Fruit fly (Drosophila melanogaster) whole organism, embryonic: ENCODE measurements around the gene TotB.
A peak's percentile ranks its signal among the peaks of the same experiment; 100 is the strongest.

Experiments
- Aef1 ChIP-seq: fragments of 200-800 bp; sonication (Bioruptor generic); IDR thresholded peaks from 3 replicates; pipeline ENCODE4 v1.3.6; 2022; ENCODE audit warnings: missing biosample characterization, missing genetic modification characterization
- B-H1 ChIP-seq: fragments of 200-800 bp; sonication (Bioruptor generic); IDR thresholded peaks from 3 replicates; pipeline ENCODE4 v1.3.6; 2022; ENCODE audit warnings: missing biosample characterization, missing genetic modification characterization
- CG13296 ChIP-seq: fragments of 200-800 bp; sonication (Bioruptor generic); optimal IDR thresholded peaks from 3 replicates; lab custom pipeline; 2018; ENCODE audit warnings: missing biosample characterization, mild to moderate bottlenecking, missing genetic modification characterization
- CG15073 ChIP-seq: fragments of 200-800 bp; sonication (Bioruptor generic); optimal IDR thresholded peaks from 2 replicates; lab custom pipeline; 2016; ENCODE audit warnings: missing biosample characterization, missing genetic modification characterization
- CG1647 ChIP-seq: fragments of 200-800 bp; sonication (Bioruptor generic); optimal IDR thresholded peaks from 3 replicates; lab custom pipeline; 2016; ENCODE audit warnings: missing biosample characterization, missing genetic modification characterization
- CG2129 ChIP-seq: fragments of 200-800 bp; sonication (Bioruptor generic); IDR thresholded peaks from 2 replicates; pipeline ENCODE4 v1.3.6; 2022; ENCODE audit warnings: missing biosample characterization, missing genetic modification characterization; ENCODE audit not compliant: partially characterized antibody
- CG2199 ChIP-seq: fragments of 200-800 bp; sonication (Bioruptor generic); IDR thresholded peaks from 3 replicates; pipeline ENCODE4 v1.3.6; 2022; ENCODE audit warnings: missing biosample characterization, missing genetic modification characterization
- CG4360 ChIP-seq: fragments of 200-800 bp; sonication (Bioruptor generic); IDR thresholded peaks from 2 replicates; pipeline ENCODE4 v1.3.6; 2022; ENCODE audit warnings: missing biosample characterization, missing genetic modification characterization
- CG4617 ChIP-seq: fragments of 200-800 bp; sonication (Bioruptor generic); optimal IDR thresholded peaks from 3 replicates; lab custom pipeline; 2016; ENCODE audit warnings: missing biosample characterization, missing genetic modification characterization, borderline replicate concordance
- CG4707 ChIP-seq: fragments of 200-800 bp; sonication (Bioruptor generic); optimal IDR thresholded peaks from 2 replicates; lab custom pipeline; 2018; ENCODE audit warnings: missing biosample characterization, mild to moderate bottlenecking, missing genetic modification characterization, moderate library complexity
- CG4820 ChIP-seq: fragments of 200-800 bp; sonication (Bioruptor generic); optimal IDR thresholded peaks from 3 replicates; lab custom pipeline; 2016; ENCODE audit warnings: missing biosample characterization, missing genetic modification characterization
- CG6175 ChIP-seq: fragments of 200-800 bp; sonication (Bioruptor generic); IDR thresholded peaks from 3 replicates; pipeline ENCODE4 v1.3.6; 2022; ENCODE audit warnings: missing biosample characterization, missing genetic modification characterization
- CG6272 ChIP-seq: fragments of 200-800 bp; sonication (Bioruptor generic); IDR thresholded peaks from 2 replicates; pipeline ENCODE4 v1.3.6; 2022; ENCODE audit warnings: missing biosample characterization, missing genetic modification characterization
- CG7786 ChIP-seq: fragments of 200-800 bp; sonication (Bioruptor generic); optimal IDR thresholded peaks from 2 replicates; lab custom pipeline; 2016; ENCODE audit warnings: missing biosample characterization, missing genetic modification characterization
- CG8089 ChIP-seq: fragments of 200-800 bp; sonication (Bioruptor generic); optimal IDR thresholded peaks from 3 replicates; lab custom pipeline; 2016; ENCODE audit warnings: missing biosample characterization, missing genetic modification characterization
- CG9609 ChIP-seq: fragments of 200-800 bp; sonication (Bioruptor generic); optimal IDR thresholded peaks from 3 replicates; lab custom pipeline; 2016; ENCODE audit warnings: missing biosample characterization, missing genetic modification characterization
- CG9932 ChIP-seq: fragments of 200-800 bp; sonication (Bioruptor generic); IDR thresholded peaks from 2 replicates; pipeline ENCODE4 v1.3.6; 2022; ENCODE audit warnings: missing biosample characterization, missing genetic modification characterization
- Camta ChIP-seq: fragments of 200-800 bp; sonication (Bioruptor generic); optimal IDR thresholded peaks from 2 replicates; lab custom pipeline; 2016; ENCODE audit warnings: missing biosample characterization, missing genetic modification characterization
- Deaf1 ChIP-seq: fragments of 200-800 bp; optimal IDR thresholded peaks from 3 replicates; lab custom pipeline; 2019; ENCODE audit warnings: missing biosample characterization, mild to moderate bottlenecking, missing genetic modification characterization, moderate library complexity
- Dip3 ChIP-seq: fragments of 200-800 bp; sonication (Bioruptor generic); optimal IDR thresholded peaks from 3 replicates; lab custom pipeline; 2016; ENCODE audit warnings: missing biosample characterization, missing genetic modification characterization
- Dll ChIP-seq: fragments of 200-800 bp; sonication (Bioruptor generic); IDR thresholded peaks from 4 replicates; pipeline ENCODE4 v1.3.6; 2022; ENCODE audit warnings: missing biosample characterization, missing genetic modification characterization; ENCODE audit not compliant: partially characterized antibody
- Drgx ChIP-seq: fragments of 200-800 bp; sonication (Bioruptor generic); IDR thresholded peaks from 2 replicates; pipeline ENCODE4 v1.3.6; 2022; ENCODE audit warnings: missing biosample characterization, missing genetic modification characterization
- E2f2 ChIP-seq: fragments of 200-800 bp; sonication (Bioruptor generic); IDR thresholded peaks from 2 replicates; pipeline ENCODE4 v1.3.6; 2022; ENCODE audit warnings: missing biosample characterization, missing genetic modification characterization
- Eip74EF ChIP-seq, 2 experiments: fragments of 200-800 bp in 1 of 2; fragments of >200 bp in 1 of 2; sonication (Bioruptor generic) in 1 of 2; optimal IDR thresholded peaks; 2 replicates each; lab custom pipeline; 2017 to 2019; ENCODE audit warnings: missing biosample characterization in 2 of 2, missing genetic modification characterization in 2 of 2, mild to moderate bottlenecking in 1 of 2, moderate library complexity in 1 of 2
- Elba2 ChIP-seq: fragments of 200-800 bp; sonication (Bioruptor generic); optimal IDR thresholded peaks from 3 replicates; lab custom pipeline; 2016; ENCODE audit warnings: missing biosample characterization, missing genetic modification characterization
- Hr39 ChIP-seq: fragments of >200 bp; optimal IDR thresholded peaks from 2 replicates; lab custom pipeline; 2017
- Hr78 ChIP-seq, 2 experiments: fragments of 200-800 bp in 1 of 2; fragments of >200 bp in 1 of 2; sonication (Bioruptor generic) in 1 of 2; optimal IDR thresholded peaks; 2 replicates each; lab custom pipeline; 2017 to 2019; ENCODE audit warnings: missing biosample characterization in 2 of 2, missing genetic modification characterization in 2 of 2, mild to moderate bottlenecking in 1 of 2, moderate library complexity in 1 of 2
- Jarid2 ChIP-seq: fragments of 200-800 bp; sonication (Bioruptor generic); optimal IDR thresholded peaks from 3 replicates; lab custom pipeline; 2017; ENCODE audit warnings: mild to moderate bottlenecking, missing biosample characterization, missing genetic modification reagents, missing genetic modification characterization
- Lim3 ChIP-seq: fragments of 200-800 bp; sonication (Bioruptor generic); IDR thresholded peaks from 2 replicates; pipeline ENCODE4 v1.3.6; 2022; ENCODE audit warnings: missing biosample characterization, missing genetic modification characterization
- MBD-R2 ChIP-seq: fragments of 200-800 bp; sonication (Bioruptor generic); IDR thresholded peaks from 2 replicates; pipeline ENCODE4 v1.3.6; 2022; ENCODE audit warnings: missing biosample characterization, missing genetic modification characterization
- Mad ChIP-seq: fragments of 200-800 bp; sonication (Bioruptor generic); optimal IDR thresholded peaks from 2 replicates; lab custom pipeline; 2016; ENCODE audit warnings: missing biosample characterization, missing genetic modification characterization
- Scr ChIP-seq: fragments of 200-800 bp; sonication (Bioruptor generic); IDR thresholded peaks from 2 replicates; pipeline ENCODE4 v1.3.6; 2022; ENCODE audit warnings: missing biosample characterization, missing genetic modification characterization; ENCODE audit not compliant: partially characterized antibody
- Stat92E ChIP-seq, 3 experiments: fragments of >200 bp in 2 of 3; fragments of 200-800 bp in 1 of 3; sonication (Bioruptor generic) in 1 of 3; optimal IDR thresholded peaks; 2 replicates each; lab custom pipeline; 2017 to 2019; ENCODE audit warnings: missing biosample characterization in 3 of 3, missing genetic modification characterization in 3 of 3, mild to moderate bottlenecking in 1 of 3, moderate library complexity in 1 of 3
- br ChIP-seq: fragments of >200 bp; optimal IDR thresholded peaks from 2 replicates; lab custom pipeline; 2017
- btn ChIP-seq: fragments of 200-800 bp; sonication (Bioruptor generic); optimal IDR thresholded peaks from 2 replicates; lab custom pipeline; 2016; ENCODE audit warnings: missing biosample characterization, missing genetic modification characterization
- cas ChIP-seq: fragments of 200-800 bp; sonication (Bioruptor generic); IDR thresholded peaks from 2 replicates; pipeline ENCODE4 v1.3.6; 2022; ENCODE audit warnings: missing biosample characterization, missing genetic modification characterization
- crol ChIP-seq: fragments of 200-800 bp; sonication (Bioruptor generic); IDR thresholded peaks from 2 replicates; pipeline ENCODE4 v1.3.6; 2022; ENCODE audit warnings: missing biosample characterization, missing genetic modification characterization
- da ChIP-seq: fragments of 200-800 bp; sonication (Bioruptor generic); optimal IDR thresholded peaks from 2 replicates; lab custom pipeline; 2016; ENCODE audit warnings: missing biosample characterization, missing genetic modification characterization
- disco-r ChIP-seq: fragments of 200-800 bp; sonication (Bioruptor generic); optimal IDR thresholded peaks from 2 replicates; lab custom pipeline; 2016; ENCODE audit warnings: missing biosample characterization, missing genetic modification characterization
- fd102C ChIP-seq: fragments of 200-800 bp; sonication (Bioruptor generic); optimal IDR thresholded peaks from 2 replicates; lab custom pipeline; 2018; ENCODE audit warnings: missing biosample characterization, mild to moderate bottlenecking, missing genetic modification characterization, moderate library complexity
- kah ChIP-seq: fragments of 200-800 bp; sonication (Bioruptor generic); optimal IDR thresholded peaks from 2 replicates; lab custom pipeline; 2018; ENCODE audit warnings: missing biosample characterization, mild to moderate bottlenecking, missing genetic modification characterization
- lmd ChIP-seq: fragments of 200-800 bp; sonication (Bioruptor generic); IDR thresholded peaks from 2 replicates; pipeline ENCODE4 v1.3.6; 2022; ENCODE audit warnings: missing biosample characterization, missing genetic modification characterization
- onecut ChIP-seq: fragments of 200-800 bp; sonication (Bioruptor generic); IDR thresholded peaks from 2 replicates; pipeline ENCODE4 v1.3.6; 2022; ENCODE audit warnings: missing biosample characterization, missing genetic modification characterization
- pho ChIP-seq: fragments of 200-800 bp; sonication (Bioruptor generic); optimal IDR thresholded peaks from 2 replicates; lab custom pipeline; 2016; ENCODE audit warnings: missing biosample characterization, missing genetic modification characterization
- pnt ChIP-seq: fragments of 200-800 bp; sonication (Bioruptor generic); optimal IDR thresholded peaks from 3 replicates; lab custom pipeline; 2016; ENCODE audit warnings: missing biosample characterization, missing genetic modification characterization
- row ChIP-seq: fragments of 200-800 bp; sonication (Bioruptor generic); IDR thresholded peaks from 3 replicates; pipeline ENCODE4 v1.3.6; 2022; ENCODE audit warnings: missing biosample characterization, missing genetic modification characterization
- salm ChIP-seq: fragments of 200-800 bp; sonication (Bioruptor generic); optimal IDR thresholded peaks from 2 replicates; lab custom pipeline; 2018; ENCODE audit warnings: missing biosample characterization, mild to moderate bottlenecking, missing genetic modification characterization
- seq ChIP-seq: fragments of 200-800 bp; sonication (Bioruptor generic); IDR thresholded peaks from 2 replicates; pipeline ENCODE4 v1.3.6; 2022; ENCODE audit warnings: missing biosample characterization, missing genetic modification characterization
- stc ChIP-seq: fragments of 200-800 bp; sonication (Bioruptor generic); IDR thresholded peaks from 2 replicates; pipeline ENCODE4 v1.3.6; 2022; ENCODE audit warnings: missing biosample characterization, missing genetic modification characterization
- tin ChIP-seq: fragments of 200-800 bp; sonication (Bioruptor generic); optimal IDR thresholded peaks from 3 replicates; lab custom pipeline; 2016; ENCODE audit warnings: missing biosample characterization, missing genetic modification characterization
- zf30C ChIP-seq: fragments of 200-800 bp; sonication (Bioruptor generic); optimal IDR thresholded peaks from 3 replicates; lab custom pipeline; 2018; ENCODE audit warnings: missing biosample characterization, mild to moderate bottlenecking, missing genetic modification characterization

The TotB gene

DNA sequence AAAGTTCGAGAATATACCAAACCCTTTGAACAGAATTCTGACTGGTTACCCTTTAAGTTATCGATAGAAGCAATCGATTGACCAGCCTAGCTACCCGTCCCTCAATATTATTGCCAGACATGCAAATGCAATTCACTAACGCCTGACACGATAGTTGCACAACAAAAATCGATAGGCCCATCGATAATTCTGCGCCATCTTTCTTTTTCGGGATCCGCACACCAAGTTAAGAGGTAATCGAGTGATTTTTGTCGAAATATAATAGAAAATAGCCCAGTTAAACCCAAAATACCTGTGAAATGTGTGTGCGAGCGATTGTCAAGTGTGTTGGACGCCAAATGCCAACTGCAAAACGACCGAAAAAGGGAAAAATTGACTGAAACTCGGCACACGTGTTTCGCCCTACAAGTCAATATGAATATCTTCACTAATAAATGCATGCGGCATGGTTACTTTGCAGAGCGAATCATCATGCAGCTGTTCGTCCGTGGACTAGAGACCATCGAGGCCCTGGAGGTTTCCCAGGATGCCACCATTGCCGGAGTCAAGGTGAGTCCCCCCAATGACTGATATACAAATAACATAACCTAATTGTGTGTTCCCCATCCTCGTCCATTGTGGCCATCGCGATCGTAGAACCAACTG is 23.2 kb upstream of the TotB start, which contains the start of gene RpS30 (continued):
- TF ChIP-seq CG4360 (GFP tag; lab: Robert Waterston, UW) (no peak), MBD-R2 (GFP tag; lab: Robert Waterston, UW) (peak; percentile 43; the same call in 1 of the 2 replicates), Scr (peak; percentile 95), CG4820 (no peak), lmd (GFP tag; lab: Robert Waterston, UW) (no peak; the same call in 1 of the 2 replicates), Camta (GFP tag; lab: Kevin White, UChicago) (no peak), Elba2 (GFP tag; lab: Kevin White, UChicago) (no peak), fd102C (GFP tag; lab: Kevin White, UChicago) (no peak), B-H1 (no peak), CG4617 (GFP tag; lab: Kevin White, UChicago) (peak; percentile 74), Drgx (GFP tag; lab: Robert Waterston, UW) (no peak), disco-r (GFP tag; lab: Kevin White, UChicago) (no peak), Dip3 (GFP tag; lab: Kevin White, UChicago) (peak; percentile 23), CG9609 (GFP tag; lab: Kevin White, UChicago) (peak; percentile 26), Dll (GFP tag; lab: Robert Waterston, UW) (peak; percentile 95), CG13296 (GFP tag; lab: Kevin White, UChicago) (peak; percentile 11), pnt (GFP tag; lab: Kevin White, UChicago) (no peak), zf30C (GFP tag; lab: Kevin White, UChicago) (no peak), pho (GFP tag; lab: Kevin White, UChicago) (peak; percentile 45), stc (GFP tag; lab: Robert Waterston, UW) (peak; percentile 45; the same call in 1 of the 2 replicates), Mad (GFP tag; lab: Kevin White, UChicago) (peak; percentile 48), Deaf1 (no peak), da (GFP tag; lab: Kevin White, UChicago) (no peak), Hr39 (no peak), E2f2 (GFP tag; lab: Robert Waterston, UW) (peak; percentile 61), kah (GFP tag; lab: Kevin White, UChicago) (no peak), Aef1 (GFP tag; lab: Robert Waterston, UW) (no peak), br (lab: Kevin White, UChicago) (no peak), onecut (GFP tag; lab: Robert Waterston, UW) (peak; percentile 69), Jarid2 (GFP tag; lab: Kevin White, UChicago) (peak; percentile 35), CG2199 (GFP tag; lab: Robert Waterston, UW) (no peak), CG6175 (GFP tag; lab: Robert Waterston, UW) (no peak), cas (GFP tag; lab: Robert Waterston, UW) (no peak), seq (GFP tag; lab: Robert Waterston, UW) (no peak), Eip74EF (GFP tag; optimal IDR thresholded peaks at IDR 0.05; lab: Kevin White, UChicago) (peak in 1 of 2 experiments; percentile 4), CG1647 (GFP tag; lab: Kevin White, UChicago) (no peak), salm (tag; lab: Kevin White, UChicago) (peak; percentile 26), tin (GFP tag; lab: Kevin White, UChicago) (no peak), CG2129 (GFP tag; lab: Robert Waterston, UW) (peak; percentile 92), CG7786 (GFP tag; lab: Kevin White, UChicago) (peak; percentile 10), Hr78 (GFP tag; optimal IDR thresholded peaks at IDR 0.05; lab: Kevin White, UChicago) (no peak), CG6272 (GFP tag; lab: Robert Waterston, UW) (no peak), CG15073 (GFP tag; lab: Kevin White, UChicago) (no peak), row (peak; percentile 47; the same call in 2 of the 3 replicates), Lim3 (no peak), CG4707 (GFP tag; lab: Kevin White, UChicago) (no peak), CG9932 (GFP tag; lab: Robert Waterston, UW) (peak; percentile 70; the same call in 1 of the 2 replicates), CG8089 (peak; percentile 22), Stat92E (GFP tag; optimal IDR thresholded peaks at IDR 0.05; lab: Kevin White, UChicago) (no peak), btn (GFP tag; lab: Kevin White, UChicago) (no peak), crol (GFP tag; lab: Robert Waterston, UW) (no peak)
